Worm (Caenorhabditis elegans) whole organism, L3 larva: ENCODE results near the gene F10A3.17.

Source experiments
- egl-5 ChIP-seq: fragments of 150-350 bp; optimal IDR thresholded peaks from 2 replicates; lab custom pipeline; 2017; ENCODE audit warnings: missing biosample characterization, missing genetic modification reagents, missing genetic modification characterization, inconsistent platforms
- lsy-12 ChIP-seq: sonication (generic microtip); optimal IDR thresholded peaks from 2 replicates; lab custom pipeline; 2016; ENCODE audit warnings: mild to moderate bottlenecking, missing genetic modification characterization, missing compliant biosample characterization
- mdl-1 ChIP-seq: fragments of 150-350 bp; optimal IDR thresholded peaks from 2 replicates; lab custom pipeline; 2014; ENCODE audit warnings: missing biosample characterization, missing genetic modification characterization
- mml-1 ChIP-seq: fragments of 150-350 bp; sonication (generic microtip); optimal IDR thresholded peaks from 3 replicates; lab custom pipeline; 2014; ENCODE audit warnings: missing biosample characterization, missing genetic modification characterization
- nhr-23 ChIP-seq: fragments of 150-350 bp; optimal IDR thresholded peaks from 2 replicates; lab custom pipeline; 2014; ENCODE audit warnings: missing biosample characterization, missing genetic modification reagents, missing genetic modification characterization
- nhr-237 ChIP-seq: fragments of 150-350 bp; optimal IDR thresholded peaks from 2 replicates; lab custom pipeline; 2014; ENCODE audit warnings: missing biosample characterization, missing genetic modification characterization
- nhr-25 ChIP-seq: sonication (generic microtip); optimal IDR thresholded peaks from 2 replicates; lab custom pipeline; 2017; ENCODE audit warnings: missing biosample characterization, missing genetic modification characterization
- nhr-76 ChIP-seq: fragments of 150-350 bp; sonication (generic microtip); optimal IDR thresholded peaks from 5 replicates; lab custom pipeline; 2014; ENCODE audit warnings: missing biosample characterization, missing genetic modification characterization
- snpc-4 ChIP-seq: fragments of 150-350 bp; optimal IDR thresholded peaks from 2 replicates; lab custom pipeline; 2014; ENCODE audit warnings: missing biosample characterization, missing genetic modification characterization
- tbx-2 ChIP-seq: sonication (generic microtip); optimal IDR thresholded peaks from 2 replicates; lab custom pipeline; 2016; ENCODE audit warnings: mild to moderate bottlenecking, missing genetic modification characterization, missing compliant biosample characterization
- unc-39 ChIP-seq: sonication (generic microtip); optimal IDR thresholded peaks from 4 replicates; lab custom pipeline; 2017; ENCODE audit warnings: missing biosample characterization, missing genetic modification characterization
- unc-62 ChIP-seq: fragments of 150-350 bp; sonication (generic microtip); optimal IDR thresholded peaks from 4 replicates; lab custom pipeline; 2014; ENCODE audit warnings: missing biosample characterization, missing genetic modification reagents, missing genetic modification characterization

DNA sequence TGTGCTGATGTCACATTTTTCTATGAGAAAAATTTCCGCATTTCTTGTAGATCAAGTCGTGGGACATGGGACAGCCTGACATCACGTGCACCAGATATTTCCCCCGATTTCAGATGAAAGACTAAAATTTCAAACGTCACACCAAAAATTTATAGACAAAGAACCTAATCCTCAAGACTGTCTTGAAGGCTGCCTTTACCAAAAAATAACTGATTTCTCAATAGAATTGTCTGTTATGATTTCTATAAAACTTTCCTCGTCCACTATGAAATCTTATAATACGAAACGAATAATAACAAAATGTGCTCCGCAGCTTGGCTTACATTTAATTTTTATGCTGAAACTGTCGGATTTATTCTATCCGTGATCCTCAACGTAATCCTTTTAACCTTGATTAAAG is 20.9 kb upstream of the F10A3.17 start, which contains the start of gene str-106:
- TF ChIP-seq mml-1 (tag; lab: Kevin White, UChicago) (no peak), nhr-25 (no peak), nhr-76 (tag; lab: Kevin White, UChicago) (no peak), snpc-4 (tag; lab: Kevin White, UChicago) (no peak), lsy-12 (no peak), nhr-237 (tag; lab: Kevin White, UChicago) (no peak), unc-62 (GFP tag; lab: Kevin White, UChicago) (no peak), tbx-2 (tag; lab: Kevin White, UChicago) (no peak), egl-5 (tag; lab: Kevin White, UChicago) (no peak), nhr-23 (tag; lab: Kevin White, UChicago) (no peak), mdl-1 (tag; lab: Kevin White, UChicago) (no peak), unc-39 (tag; lab: Kevin White, UChicago) (no peak)
